Worm (Caenorhabditis elegans) whole organism, L2 larva: ENCODE measurements around the gene Y48A5A.1.

Source experiments
- aly-2 ChIP-seq: fragments of 150-350 bp; optimal IDR thresholded peaks from 2 replicates; lab custom pipeline; 2014; ENCODE audit warnings: missing biosample characterization, missing genetic modification characterization
- ama-1 ChIP-seq: fragments of 150-350 bp; optimal IDR thresholded peaks from 2 replicates; lab custom pipeline; 2018; ENCODE audit warnings: inconsistent platforms
- lin-13 ChIP-seq: fragments of 150-350 bp; optimal IDR thresholded peaks from 2 replicates; lab custom pipeline; 2014; ENCODE audit warnings: missing biosample characterization, missing genetic modification reagents, missing genetic modification characterization
- mdl-1 ChIP-seq, 2 experiments: fragments of 150-350 bp in 1 of 2; sonication (generic microtip) in 1 of 2; optimal IDR thresholded peaks; 2 replicates each; lab custom pipeline; 2017; ENCODE audit warnings: missing biosample characterization in 2 of 2, missing genetic modification characterization in 2 of 2
- nhr-10 ChIP-seq: sonication (generic microtip); optimal IDR thresholded peaks from 2 replicates; lab custom pipeline; 2017; ENCODE audit warnings: missing biosample characterization, missing genetic modification characterization
- nhr-12 ChIP-seq: fragments of 150-350 bp; optimal IDR thresholded peaks from 2 replicates; lab custom pipeline; 2014; ENCODE audit warnings: missing biosample characterization, missing genetic modification characterization
- nhr-237 ChIP-seq: fragments of 150-350 bp; optimal IDR thresholded peaks from 2 replicates; lab custom pipeline; 2014; ENCODE audit warnings: missing biosample characterization, missing genetic modification characterization
- peb-1 ChIP-seq: fragments of 150-350 bp; optimal IDR thresholded peaks from 2 replicates; lab custom pipeline; 2014; ENCODE audit warnings: missing biosample characterization, missing genetic modification characterization
- ztf-11 ChIP-seq: sonication (generic microtip); optimal IDR thresholded peaks from 2 replicates; lab custom pipeline; 2017; ENCODE audit warnings: missing biosample characterization, missing genetic modification characterization

DNA sequence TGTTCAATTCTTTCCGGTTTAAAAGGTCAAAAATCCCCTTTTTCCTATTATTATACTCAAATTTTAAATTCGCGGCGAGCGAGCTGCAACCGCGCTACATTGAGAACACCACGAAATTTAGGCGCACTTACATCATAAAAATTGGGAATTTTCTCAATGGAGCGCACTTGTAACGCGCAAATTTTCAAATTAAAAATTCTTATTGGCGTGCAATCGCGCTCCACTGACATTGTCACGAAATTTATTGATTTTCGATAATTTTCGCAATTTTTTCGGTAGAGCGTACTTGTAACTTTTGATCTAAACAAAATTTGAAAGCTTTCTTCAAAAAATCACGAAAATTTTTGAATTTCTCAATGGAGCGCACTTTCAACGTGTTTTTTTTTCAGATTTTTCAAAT, 2.0 kb upstream of the Y48A5A.1 start, which contains the start of gene ulp-3:
- TF ChIP-seq nhr-12 (tag; lab: Kevin White, UChicago), result no peak
- no peak for TF ChIP-seq peb-1 (tag; lab: Kevin White, UChicago)
- TF ChIP-seq lin-13 (GFP tag; lab: Kevin White, UChicago), result no peak
- TF ChIP-seq nhr-237 (tag; lab: Kevin White, UChicago), result no peak
- no peak for TF ChIP-seq ama-1
- TF ChIP-seq mdl-1 (tag; optimal IDR thresholded peaks at IDR 0.05; lab: Kevin White, UChicago), result no peak
- no peak for TF ChIP-seq ztf-11
- no peak for TF ChIP-seq nhr-10 (tag; lab: Kevin White, UChicago)
- no peak for TF ChIP-seq aly-2
